Worm (Caenorhabditis elegans): Measurements from ENCODE around the gene R07E5.4.

- TF ChIP-seq jun-1 (tag; optimal IDR thresholded peaks at IDR 0.05) (no peak), fos-1 (tag; optimal IDR thresholded peaks at IDR 0.05) (no peak), F49E8.2 (tag; optimal IDR thresholded peaks at IDR 0.05; ENCODE audit: borderline replicate concordance) (no peak), aly-2 (tag; optimal IDR thresholded peaks at IDR 0.05) (no peak), egl-27 (tag; optimal IDR thresholded peaks at IDR 0.05) (no peak), T26A8.4 (GFP tag; IDR thresholded peaks at IDR 0.05) (no peak), snpc-4 (tag; optimal IDR thresholded peaks at IDR 0.05) (no peak), F44E2.7 (GFP tag; IDR thresholded peaks at IDR 0.05) (no peak), nhr-42 (GFP tag; IDR thresholded peaks at IDR 0.05) (no peak), nhr-77 (tag; optimal IDR thresholded peaks at IDR 0.05) (peak; percentile 51), ztf-11 (tag; optimal IDR thresholded peaks at IDR 0.05) (no peak), lim-7 (GFP tag; IDR thresholded peaks at IDR 0.05) (no peak), F26F4.8 (GFP tag; conservative IDR thresholded peaks at IDR 0.05) (no peak), lin-39 (tag; optimal IDR thresholded peaks at IDR 0.05) (no peak)
Observed at ce11 chrIII:4412108-4413009, 17.8 kb downstream of the R07E5.4 start.
